Worm (Caenorhabditis elegans) whole organism, L1 larva: ENCODE measurements around the gene dhs-6.
"Not testable (repeated sequence)": the region's sequence is repeated elsewhere in the genome, so short reads cannot be mapped to it uniquely, and the experiment has no call there.

Source experiments
- elt-3 ChIP-seq, 6 experiments: fragments of 150-350 bp in 1 of 6; sonication (generic microtip); optimal IDR thresholded peaks; 2 replicates each; lab custom pipeline; 2017 to 2018; ENCODE audit warnings: missing biosample characterization in 6 of 6, missing genetic modification characterization in 6 of 6, inconsistent platforms in 1 of 6
- fkh-10 ChIP-seq: sonication (generic microtip); optimal IDR thresholded peaks from 2 replicates; lab custom pipeline; 2017; ENCODE audit warnings: missing biosample characterization, missing genetic modification reagents, missing genetic modification characterization
- lin-35 ChIP-seq, 2 experiments: fragments of 150-350 bp; optimal IDR thresholded peaks; 2 replicates each; lab custom pipeline; 2014; ENCODE audit warnings: missing biosample characterization in 2 of 2, missing genetic modification characterization in 2 of 2, missing genetic modification reagents in 2 of 2
- nhr-28 ChIP-seq: fragments of 150-350 bp; optimal IDR thresholded peaks from 2 replicates; lab custom pipeline; 2014; ENCODE audit warnings: missing biosample characterization, missing genetic modification characterization
- nhr-77 ChIP-seq: fragments of 150-350 bp; optimal IDR thresholded peaks from 2 replicates; lab custom pipeline; 2014; ENCODE audit warnings: missing biosample characterization, missing genetic modification characterization
- tbx-2 ChIP-seq: sonication (generic microtip); optimal IDR thresholded peaks from 2 replicates; lab custom pipeline; 2016; ENCODE audit warnings: missing genetic modification characterization, missing compliant biosample characterization
- ztf-11 ChIP-seq, 2 experiments: sonication (generic microtip); optimal IDR thresholded peaks; 2 replicates each; lab custom pipeline; 2016 to 2017; ENCODE audit warnings: missing genetic modification characterization in 2 of 2, missing biosample characterization in 1 of 2, missing compliant biosample characterization in 1 of 2

ce11 chrII:5630851-5631401 lies 11.8 kb upstream of the dhs-6 start, which contains the start of the genes F59E12.6 and npl-4.1:
- TF ChIP-seq nhr-28; lin-35 (GFP tag; optimal IDR thresholded peaks at IDR 0.05; lab: Kevin White, UChicago); elt-3 (tag; optimal IDR thresholded peaks at IDR 0.05; lab: Kevin White, UChicago); nhr-77 (tag; lab: Kevin White, UChicago); tbx-2 (tag; lab: Kevin White, UChicago); fkh-10 (GFP tag; lab: Kevin White, UChicago); ztf-11 (tag; optimal IDR thresholded peaks at IDR 0.05; lab: Kevin White, UChicago): not testable (repeated sequence)
